Worm (Caenorhabditis elegans): ENCODE data around the gene ZK938.12.

DNA sequence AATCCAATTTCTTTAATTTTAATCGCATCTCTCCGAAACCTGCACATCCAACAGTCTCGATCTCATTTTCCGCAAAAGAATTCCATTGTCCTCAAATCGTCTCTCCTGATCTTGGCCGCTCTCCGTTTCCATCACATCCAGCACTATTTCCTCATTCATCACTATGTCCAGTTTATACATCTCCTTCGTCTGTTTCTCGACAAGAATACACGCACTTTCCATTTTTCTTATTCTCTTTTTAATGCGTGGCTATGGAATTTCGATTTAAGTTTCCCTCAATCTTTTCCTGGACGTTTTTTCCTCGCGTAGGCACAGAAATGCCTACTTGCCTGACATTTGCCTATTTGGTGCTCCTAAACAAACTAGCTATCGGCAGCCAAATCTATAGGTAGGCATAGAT lies 48.7 kb downstream of the ZK938.12 start:
- TF ChIP-seq fax-1 (tag; optimal IDR thresholded peaks at IDR 0.05) (no peak), nfya-1 (tag; optimal IDR thresholded peaks at IDR 0.05) (no peak)

All from whole organism, late embryonic.